Worm (Caenorhabditis elegans): ENCODE results near the gene srh-308.

Gene srh-308

DNA sequence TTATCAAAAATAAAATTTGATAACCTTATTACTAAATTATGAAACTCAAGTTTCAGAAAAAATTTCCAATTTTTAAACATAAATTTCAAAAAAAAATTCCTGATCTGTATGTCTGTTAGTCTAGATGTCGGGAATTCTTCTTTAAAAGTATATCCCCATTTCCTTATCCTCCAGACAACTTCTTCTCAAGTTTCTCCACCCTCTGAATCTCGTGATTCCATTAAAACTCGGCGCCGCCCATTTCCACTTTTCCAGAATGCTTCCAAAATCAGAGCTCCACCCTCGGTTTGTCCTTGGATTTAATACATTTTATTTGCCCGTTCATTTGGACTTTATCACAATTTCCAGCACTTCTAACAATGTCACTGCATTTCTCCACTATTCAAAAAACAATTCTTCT lies 16.3 kb upstream of the srh-308 start, which contains the start of gene ins-10:
Gene ins-10 (plus strand): TSS at position 301 of the 400 bp plus-strand sequence.
- TF ChIP-seq pros-1 (tag; optimal IDR thresholded peaks at IDR 0.05): no peak
- no peak for TF ChIP-seq odd-2 (tag; optimal IDR thresholded peaks at IDR 0.05)

ce11 chrV:14028256-14028743 lies 10.9 kb upstream of the srh-308 start:
- no peak for TF ChIP-seq dmd-4 (tag; optimal IDR thresholded peaks at IDR 0.05; ENCODE audit: borderline replicate concordance)
- TF ChIP-seq ama-1 (optimal IDR thresholded peaks at IDR 0.05): peak; percentile 76
- no peak for TF ChIP-seq tbx-7 (tag; optimal IDR thresholded peaks at IDR 0.05)

- TF ChIP-seq ceh-34 (tag; optimal IDR thresholded peaks at IDR 0.05) (no peak), odd-2 (tag; optimal IDR thresholded peaks at IDR 0.05) (no peak), hlh-15 (tag; optimal IDR thresholded peaks at IDR 0.05) (no peak), hlh-30 (tag; optimal IDR thresholded peaks at IDR 0.05; ENCODE audit: insufficient read depth) (no peak)
Measured at ce11 chrV:14027384-14027783, 10.0 kb upstream of the srh-308 start, which contains the start of gene T08G5.3. Gene T08G5.3, minus strand, starts transcription at chrV:14027484.

DNA sequence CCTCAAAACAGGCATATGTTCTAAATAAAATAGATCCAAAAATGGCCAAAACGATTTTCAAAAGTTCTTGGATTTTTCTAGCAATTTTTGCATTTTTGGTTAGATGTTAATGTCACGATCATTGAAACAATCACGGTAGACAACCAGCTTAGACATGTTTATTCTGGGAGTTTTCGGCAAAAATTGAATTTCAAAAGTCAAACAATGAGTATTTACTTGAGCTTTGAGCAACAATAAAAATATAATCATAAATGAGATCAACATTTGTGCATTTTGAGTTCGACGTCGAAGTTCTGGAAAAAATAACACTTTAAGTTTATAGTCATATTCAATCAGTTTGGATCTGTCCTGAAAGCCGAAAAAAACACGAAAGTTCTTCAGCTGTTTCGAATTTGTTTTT lies 8.8 kb upstream of the srh-308 start, which contains the start of gene T08G5.2:
Gene T08G5.2 (minus strand): TSS at position 101 of the 400 bp plus-strand sequence.
- no peak for TF ChIP-seq ttx-3 (tag; optimal IDR thresholded peaks at IDR 0.05)
- no peak for TF ChIP-seq hlh-13 (GFP tag; optimal IDR thresholded peaks at IDR 0.05)
- no peak for TF ChIP-seq ceh-9 (tag; optimal IDR thresholded peaks at IDR 0.05)
- no peak for TF ChIP-seq elt-2 (tag; optimal IDR thresholded peaks at IDR 0.05)
- TF ChIP-seq K02D7.2 (tag; optimal IDR thresholded peaks at IDR 0.05): no peak
- TF ChIP-seq ceh-48 (tag; optimal IDR thresholded peaks at IDR 0.05): no peak
- no peak for TF ChIP-seq odd-2 (tag; optimal IDR thresholded peaks at IDR 0.05)
- TF ChIP-seq sox-2 (GFP tag; IDR thresholded peaks at IDR 0.05): no peak
- TF ChIP-seq pat-9 (tag; optimal IDR thresholded peaks at IDR 0.05): no peak
- TF ChIP-seq zip-5 (tag; optimal IDR thresholded peaks at IDR 0.05): no peak
- TF ChIP-seq rnt-1 (tag; optimal IDR thresholded peaks at IDR 0.05): no peak
- TF ChIP-seq unc-3 (GFP tag; conservative IDR thresholded peaks at IDR 0.05): no peak
- no peak for TF ChIP-seq unc-3 (tag; optimal IDR thresholded peaks at IDR 0.05)
- TF ChIP-seq ceh-22 (tag; optimal IDR thresholded peaks at IDR 0.05): no peak
- no peak for TF ChIP-seq ref-2 (tag; optimal IDR thresholded peaks at IDR 0.05)
- TF ChIP-seq nfya-1 (tag; optimal IDR thresholded peaks at IDR 0.05): no peak
- TF ChIP-seq ahr-1 (tag; optimal IDR thresholded peaks at IDR 0.05): no peak
- TF ChIP-seq hlh-30 (tag; optimal IDR thresholded peaks at IDR 0.05; ENCODE audit: insufficient read depth): no peak
- TF ChIP-seq ceh-34 (tag; optimal IDR thresholded peaks at IDR 0.05): no peak
- no peak for TF ChIP-seq npax-4 (tag; optimal IDR thresholded peaks at IDR 0.05)

DNA sequence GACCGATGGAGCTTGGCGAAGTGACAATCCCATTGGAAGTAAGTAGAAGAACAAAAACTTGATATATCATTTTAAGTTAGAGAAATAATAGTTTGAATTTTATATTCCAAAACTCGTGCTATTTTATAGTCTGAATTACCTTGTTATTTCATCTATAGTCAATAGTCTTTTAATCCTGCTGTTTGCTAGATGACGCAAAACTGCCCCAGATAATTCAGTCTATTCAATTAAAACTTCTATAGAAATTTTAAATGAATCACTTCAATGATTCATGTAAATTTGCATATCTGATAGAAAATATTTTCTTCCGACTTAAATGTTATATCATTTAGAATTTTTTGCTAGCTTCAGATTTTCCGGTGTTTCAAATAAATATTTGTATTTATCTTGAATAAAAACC lies 5.7 kb upstream of the srh-308 start, which contains the start of gene T08G5.15:
Gene T08G5.15 (minus strand): TSS at position 101 of the 400 bp plus-strand sequence.
- TF ChIP-seq ceh-9 (tag; optimal IDR thresholded peaks at IDR 0.05): no peak
- TF ChIP-seq lim-6 (tag; optimal IDR thresholded peaks at IDR 0.05): no peak
- TF ChIP-seq fax-1 (tag; optimal IDR thresholded peaks at IDR 0.05): no peak
- no peak for TF ChIP-seq fkh-6 (tag; optimal IDR thresholded peaks at IDR 0.05)
- no peak for TF ChIP-seq unc-55 (GFP tag; optimal IDR thresholded peaks at IDR 0.05)
- no peak for TF ChIP-seq pax-1 (tag; optimal IDR thresholded peaks at IDR 0.05)
- no peak for TF ChIP-seq ceh-31 (tag; optimal IDR thresholded peaks at IDR 0.05)
- no peak for TF ChIP-seq pros-1 (tag; optimal IDR thresholded peaks at IDR 0.05)
- no peak for TF ChIP-seq T23F11.4 (GFP tag; optimal IDR thresholded peaks at IDR 0.05)
- TF ChIP-seq unc-42 (tag; optimal IDR thresholded peaks at IDR 0.05): no peak
- no peak for TF ChIP-seq unc-3 (GFP tag; conservative IDR thresholded peaks at IDR 0.05)
- no peak for TF ChIP-seq unc-3 (tag; optimal IDR thresholded peaks at IDR 0.05)
- TF ChIP-seq npax-4 (tag; optimal IDR thresholded peaks at IDR 0.05): no peak
- TF ChIP-seq ceh-22 (tag; optimal IDR thresholded peaks at IDR 0.05): no peak
- no peak for TF ChIP-seq hlh-8 (tag; optimal IDR thresholded peaks at IDR 0.05)
- TF ChIP-seq nhr-232 (tag; optimal IDR thresholded peaks at IDR 0.05): no peak
- no peak for TF ChIP-seq pha-4 (tag; optimal IDR thresholded peaks at IDR 0.05)
- TF ChIP-seq ceh-14 (tag; optimal IDR thresholded peaks at IDR 0.05): no peak
